Worm (Caenorhabditis elegans) whole organism, early embryonic: ENCODE results near the gene tbc-6.
A peak's percentile ranks its signal among the peaks of the same experiment; 100 is the strongest.

Experiments
- B0310.2 ChIP-seq: sonication (generic microtip); optimal IDR thresholded peaks from 2 replicates; lab custom pipeline; 2016; ENCODE audit warnings: mild to moderate bottlenecking, missing genetic modification characterization, missing compliant biosample characterization
- F13C5.2 ChIP-seq: sonication (generic microtip); optimal IDR thresholded peaks from 2 replicates; lab custom pipeline; 2017; ENCODE audit warnings: mild to moderate bottlenecking, missing genetic modification characterization, inconsistent platforms, missing compliant biosample characterization
- aly-1 ChIP-seq: sonication (generic microtip); optimal IDR thresholded peaks from 2 replicates; lab custom pipeline; 2016; ENCODE audit warnings: missing genetic modification characterization, missing compliant biosample characterization
- ama-1 ChIP-seq: fragments of 150-350 bp; optimal IDR thresholded peaks from 2 replicates; lab custom pipeline; 2014
- ceh-13 ChIP-seq: fragments of 200-800 bp; sonication (Bioruptor generic); optimal IDR thresholded peaks from 2 replicates; lab custom pipeline; 2018; ENCODE audit warnings: mild to moderate bottlenecking, missing genetic modification characterization, missing compliant biosample characterization
- ceh-36 ChIP-seq: sonication (generic microtip); optimal IDR thresholded peaks from 2 replicates; lab custom pipeline; 2016; ENCODE audit warnings: missing genetic modification characterization, inconsistent platforms, missing compliant biosample characterization
- ets-7 ChIP-seq: sonication (generic microtip); optimal IDR thresholded peaks from 2 replicates; lab custom pipeline; 2016; ENCODE audit warnings: missing genotype, missing genetic modification characterization, missing compliant biosample characterization
- flt-1 ChIP-seq: fragments of 200-800 bp; sonication (Bioruptor generic); IDR thresholded peaks from 2 replicates; pipeline ENCODE4 v1.3.6; 2022; ENCODE audit warnings: missing genetic modification characterization, missing compliant biosample characterization
- hmbx-1 ChIP-seq: sonication (generic microtip); optimal IDR thresholded peaks from 2 replicates; lab custom pipeline; 2016; ENCODE audit warnings: mild to moderate bottlenecking, missing genetic modification characterization, missing compliant biosample characterization
- hmg-4 ChIP-seq: fragments of 200-800 bp; sonication (Bioruptor generic); optimal IDR thresholded peaks from 2 replicates; lab custom pipeline; 2018; ENCODE audit warnings: mild to moderate bottlenecking, missing genetic modification characterization, missing compliant biosample characterization
- hnd-1 ChIP-seq: sonication (generic microtip); optimal IDR thresholded peaks from 2 replicates; lab custom pipeline; 2016; ENCODE audit warnings: missing genetic modification characterization, missing compliant biosample characterization
- pes-1 ChIP-seq: fragments of 200-800 bp; sonication (Bioruptor generic); IDR thresholded peaks from 2 replicates; pipeline ENCODE4 v1.3.6; 2022; ENCODE audit warnings: missing genetic modification reagents, missing genetic modification characterization, missing compliant biosample characterization
- scrt-1 ChIP-seq: fragments of 200-800 bp; sonication (Bioruptor generic); IDR thresholded peaks from 2 replicates; pipeline ENCODE4 v1.3.6; 2022; ENCODE audit warnings: missing genetic modification characterization, missing compliant biosample characterization
- sea-1 ChIP-seq: fragments of 200-800 bp; sonication (Bioruptor generic); conservative IDR thresholded peaks from 2 replicates; pipeline ENCODE4 v1.3.6; 2022; ENCODE audit warnings: missing genetic modification characterization, missing compliant biosample characterization
- tbx-11 ChIP-seq: fragments of 200-800 bp; sonication (Bioruptor generic); IDR thresholded peaks from 2 replicates; pipeline ENCODE4 v1.3.6; 2022; ENCODE audit warnings: missing genetic modification characterization, missing compliant biosample characterization
- tbx-37 ChIP-seq: fragments of 200-800 bp; sonication (Bioruptor generic); conservative IDR thresholded peaks from 2 replicates; pipeline ENCODE4 v1.3.6; 2022; ENCODE audit warnings: missing genetic modification reagents, missing genetic modification characterization, missing compliant biosample characterization
- tra-4 ChIP-seq: sonication (generic microtip); optimal IDR thresholded peaks from 2 replicates; lab custom pipeline; 2017; ENCODE audit warnings: missing genetic modification characterization, missing compliant biosample characterization

The tbc-6 gene

ce11 chrII:6825732-6826131, 22.2 kb upstream of the tbc-6 start:
- TF ChIP-seq flt-1 (GFP tag; lab: Robert Waterston, UW) = peak; percentile 38; the same call in 1 of the 2 replicates
- no peak for TF ChIP-seq ceh-13
- TF ChIP-seq tbx-37 = no peak
- TF ChIP-seq ceh-36 (tag; lab: Kevin White, UChicago) = peak; percentile 68
- no peak for TF ChIP-seq pes-1
- peak; percentile 42 for TF ChIP-seq hmg-4 (GFP tag; lab: Kevin White, UChicago)

ce11 chrII:6826726-6827125, 21.2 kb upstream of the tbc-6 start:
- TF ChIP-seq ets-7 = no peak
- no peak for TF ChIP-seq ceh-36 (tag; lab: Kevin White, UChicago)
- no peak for TF ChIP-seq ceh-13
- no peak for TF ChIP-seq tbx-11 (GFP tag; lab: Robert Waterston, UW)
- TF ChIP-seq scrt-1 (GFP tag; lab: Robert Waterston, UW) = no peak
- TF ChIP-seq flt-1 (GFP tag; lab: Robert Waterston, UW) = no peak
- no peak for TF ChIP-seq tbx-37
- TF ChIP-seq tra-4 (tag; lab: Kevin White, UChicago) = no peak
- no peak for TF ChIP-seq B0310.2
- no peak for TF ChIP-seq ama-1 (lab: Kevin White, UChicago)
- TF ChIP-seq sea-1 = no peak
- no peak for TF ChIP-seq F13C5.2 (tag; lab: Kevin White, UChicago)
- no peak for TF ChIP-seq pes-1
- TF ChIP-seq hmbx-1 = no peak
- no peak for TF ChIP-seq hnd-1 (tag; lab: Kevin White, UChicago)
- TF ChIP-seq aly-1 = no peak
- TF ChIP-seq hmg-4 (GFP tag; lab: Kevin White, UChicago) = no peak

ce11 chrII:6827388-6827787, 20.5 kb upstream of the tbc-6 start:
- TF ChIP-seq sea-1 (no peak), hmg-4 (GFP tag; lab: Kevin White, UChicago) (peak; percentile 30), ceh-36 (tag; lab: Kevin White, UChicago) (peak; percentile 88)

- TF ChIP-seq aly-1 = no peak
- no peak for TF ChIP-seq B0310.2
- no peak for TF ChIP-seq scrt-1 (GFP tag; lab: Robert Waterston, UW)
- TF ChIP-seq ceh-36 (tag; lab: Kevin White, UChicago) = peak; percentile 50
- no peak for TF ChIP-seq ama-1 (lab: Kevin White, UChicago)
- TF ChIP-seq ets-7 = no peak
- TF ChIP-seq tbx-37 = 0 out of 2 replicates have a peak, but pooled peaks have one; percentile 35
- TF ChIP-seq ceh-13 = no peak
- no peak for TF ChIP-seq flt-1 (GFP tag; lab: Robert Waterston, UW)
- peak; percentile 43 for TF ChIP-seq hmg-4 (GFP tag; lab: Kevin White, UChicago)
- no peak for TF ChIP-seq tbx-11 (GFP tag; lab: Robert Waterston, UW)
- no peak for TF ChIP-seq pes-1
- no peak for TF ChIP-seq hmbx-1
- TF ChIP-seq F13C5.2 (tag; lab: Kevin White, UChicago) = no peak
- no peak for TF ChIP-seq tra-4 (tag; lab: Kevin White, UChicago)
- no peak for TF ChIP-seq hnd-1 (tag; lab: Kevin White, UChicago)
- no peak for TF ChIP-seq sea-1
Measured at ce11 chrII:6828073-6828900, 19.6 kb upstream of the tbc-6 start.

- TF ChIP-seq sea-1 (no peak), ceh-13 (no peak), tbx-37 (no peak)
Measured at ce11 chrII:6829108-6829507, 18.8 kb upstream of the tbc-6 start.

ce11 chrII:6830012-6830411, 17.9 kb upstream of the tbc-6 start:
- TF ChIP-seq ceh-36 (tag; lab: Kevin White, UChicago) (peak; percentile 45), aly-1 (no peak)

ce11 chrII:6830923-6831322, 17.0 kb upstream of the tbc-6 start:
- peak; percentile 40 for TF ChIP-seq ceh-36 (tag; lab: Kevin White, UChicago)
- TF ChIP-seq tbx-37 = no peak
- no peak for TF ChIP-seq hmbx-1
- no peak for TF ChIP-seq F13C5.2 (tag; lab: Kevin White, UChicago)
- TF ChIP-seq pes-1 = no peak
- no peak for TF ChIP-seq ceh-13
- TF ChIP-seq hmg-4 (GFP tag; lab: Kevin White, UChicago) = peak; percentile 57
- no peak for TF ChIP-seq aly-1

ce11 chrII:6831531-6832201, 16.3 kb upstream of the tbc-6 start:
- TF ChIP-seq hmg-4 (GFP tag; lab: Kevin White, UChicago) = peak; percentile 77
- 0 out of 2 replicates have a peak, but pooled peaks have one; percentile 44 for TF ChIP-seq sea-1
- no peak for TF ChIP-seq pes-1
- no peak for TF ChIP-seq tra-4 (tag; lab: Kevin White, UChicago)
- TF ChIP-seq flt-1 (GFP tag; lab: Robert Waterston, UW) = no peak
- TF ChIP-seq ama-1 (lab: Kevin White, UChicago) = no peak
- TF ChIP-seq ceh-36 (tag; lab: Kevin White, UChicago) = peak; percentile 83
- no peak for TF ChIP-seq scrt-1 (GFP tag; lab: Robert Waterston, UW)
- TF ChIP-seq ceh-13 = no peak
- TF ChIP-seq F13C5.2 (tag; lab: Kevin White, UChicago) = no peak
- no peak for TF ChIP-seq hmbx-1
- no peak for TF ChIP-seq tbx-37
- no peak for TF ChIP-seq hnd-1 (tag; lab: Kevin White, UChicago)
- no peak for TF ChIP-seq aly-1
- TF ChIP-seq B0310.2 = no peak
- TF ChIP-seq ets-7 = peak; percentile 12
- TF ChIP-seq tbx-11 (GFP tag; lab: Robert Waterston, UW) = no peak
